Fruit fly (Drosophila melanogaster): Measurements from ENCODE around the gene CG7990.

DNA sequence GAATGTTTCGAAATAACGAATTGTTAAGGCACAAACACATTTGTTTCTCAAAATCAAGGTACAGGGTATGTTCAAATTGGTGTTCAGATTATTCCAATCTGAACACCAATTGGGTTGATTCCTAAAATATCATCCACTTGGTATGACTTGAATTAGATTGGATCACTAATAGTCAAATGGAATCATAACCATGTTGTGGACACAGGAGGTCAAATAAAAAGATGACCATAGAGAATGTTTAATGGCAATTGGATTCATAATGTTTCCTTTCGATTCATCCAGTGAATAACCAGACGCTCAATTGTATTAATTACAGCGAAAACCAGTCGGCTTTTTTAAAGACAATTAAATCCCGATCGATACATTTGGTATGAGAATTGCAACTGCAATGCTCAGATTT lies 10.7 kb downstream of the CG7990 start:
- TF ChIP-seq CG3919 (GFP tag; optimal IDR thresholded peaks at IDR 0.05) (no peak), salr (GFP tag; optimal IDR thresholded peaks at IDR 0.05) (no peak), ss (GFP tag; optimal IDR thresholded peaks at IDR 0.05) (no peak), CG6792 (GFP tag; optimal IDR thresholded peaks at IDR 0.05) (no peak), CG10669 (GFP tag; optimal IDR thresholded peaks at IDR 0.05) (no peak), esn (GFP tag; optimal IDR thresholded peaks at IDR 0.05) (no peak), topi (GFP tag; optimal IDR thresholded peaks at IDR 0.05) (no peak), spab (GFP tag; optimal IDR thresholded peaks at IDR 0.05) (no peak), Sox102F (GFP tag; optimal IDR thresholded peaks at IDR 0.05) (no peak), CG11294 (GFP tag; IDR thresholded peaks at IDR 0.05) (no peak), CG8319 (GFP tag; optimal IDR thresholded peaks at IDR 0.05) (no peak), CG1621 (tag; optimal IDR thresholded peaks at IDR 0.05) (no peak)
